Fruit fly (Drosophila melanogaster): ENCODE data around the gene alpha-Est4.

Gene alpha-Est4

dm6 chr3R:7506314-7506988 is 32.0 kb downstream of the alpha-Est4 start (continued):
- TF ChIP-seq CG7963 (GFP tag; IDR thresholded peaks at IDR 0.05; ENCODE audit: partially characterized antibody) = no peak
- peak; percentile 62 for TF ChIP-seq Atf-2 (GFP tag; optimal IDR thresholded peaks at IDR 0.05)
- TF ChIP-seq az2 (GFP tag; optimal IDR thresholded peaks at IDR 0.05) = peak; percentile 65
- peak; percentile 26 for TF ChIP-seq CG4328 (GFP tag; optimal IDR thresholded peaks at IDR 0.05)
- TF ChIP-seq cato (GFP tag; optimal IDR thresholded peaks at IDR 0.05; ENCODE audit: borderline replicate concordance) = peak; percentile 46
- peak; percentile 36 for TF ChIP-seq CG2116 (GFP tag; optimal IDR thresholded peaks at IDR 0.05)
- peak; percentile 79 for TF ChIP-seq CG7556 (GFP tag; optimal IDR thresholded peaks at IDR 0.05)
- TF ChIP-seq Jarid2 (GFP tag; optimal IDR thresholded peaks at IDR 0.05) = peak; percentile 40
- peak; percentile 36; the same call in 1 of the 2 replicates for TF ChIP-seq peb (GFP tag; IDR thresholded peaks at IDR 0.05)
- peak; percentile 79 for TF ChIP-seq Ptx1 (GFP tag; IDR thresholded peaks at IDR 0.05)
- TF ChIP-seq Side (GFP tag; optimal IDR thresholded peaks at IDR 0.05) = peak; percentile 88
- peak; percentile 81 for TF ChIP-seq CrebB (tag; optimal IDR thresholded peaks at IDR 0.05)
- no peak for TF ChIP-seq Dfd (GFP tag; optimal IDR thresholded peaks at IDR 0.05)
- TF ChIP-seq ab (GFP tag; optimal IDR thresholded peaks at IDR 0.05) = peak; percentile 78
- no peak; the same call in 1 of the 3 replicates for TF ChIP-seq ase (GFP tag; IDR thresholded peaks at IDR 0.05)
- peak; percentile 83 for TF ChIP-seq crc (GFP tag; optimal IDR thresholded peaks at IDR 0.05)
- peak; percentile 90 for TF ChIP-seq dysf (GFP tag; IDR thresholded peaks at IDR 0.05)
- TF ChIP-seq CG9932 (GFP tag; IDR thresholded peaks at IDR 0.05) = peak; percentile 92
- TF ChIP-seq D19A (tag; optimal IDR thresholded peaks at IDR 0.05) = no peak
- no peak for TF ChIP-seq CG15479 (GFP tag; optimal IDR thresholded peaks at IDR 0.05)
- peak; percentile 83 for TF ChIP-seq CG9609 (GFP tag; optimal IDR thresholded peaks at IDR 0.05)
- peak; percentile 49 for TF ChIP-seq sisA (GFP tag; IDR thresholded peaks at IDR 0.05)
- no peak for TF ChIP-seq CG6254 (GFP tag; optimal IDR thresholded peaks at IDR 0.05)
- peak; percentile 85 for TF ChIP-seq CG6175 (GFP tag; IDR thresholded peaks at IDR 0.05)
- TF ChIP-seq Tbp (GFP tag; optimal IDR thresholded peaks at IDR 0.05) = no peak
- TF ChIP-seq rib (GFP tag; IDR thresholded peaks at IDR 0.05) = peak; percentile 91
- TF ChIP-seq Sin3A (optimal IDR thresholded peaks at IDR 0.05) = no peak
- peak; percentile 82 for TF ChIP-seq CG9817 (tag; optimal IDR thresholded peaks at IDR 0.05)
- TF ChIP-seq CG18764 (GFP tag; optimal IDR thresholded peaks at IDR 0.05) = peak; percentile 16
- peak; percentile 30; the same call in 1 of the 2 replicates for TF ChIP-seq Dref (GFP tag; IDR thresholded peaks at IDR 0.05)
- peak; percentile 83 for TF ChIP-seq CG31224 (GFP tag; IDR thresholded peaks at IDR 0.05)
- no peak for TF ChIP-seq Scr (GFP tag; IDR thresholded peaks at IDR 0.05; ENCODE audit: partially characterized antibody)
- TF ChIP-seq CG7357 (GFP tag; IDR thresholded peaks at IDR 0.05) = peak; percentile 70; the same call in 2 of the 3 replicates
- TF ChIP-seq inv (GFP tag; IDR thresholded peaks at IDR 0.05; ENCODE audit: partially characterized antibody) = no peak
- no peak for TF ChIP-seq CG9797 (GFP tag; optimal IDR thresholded peaks at IDR 0.05)
- TF ChIP-seq Neu2 (GFP tag; optimal IDR thresholded peaks at IDR 0.05; ENCODE audit: borderline replicate concordance) = no peak
- 0 out of 2 replicates have a peak, but pooled peaks have one; percentile 21 for TF ChIP-seq CkIIα-i1 (GFP tag; IDR thresholded peaks at IDR 0.05)
- peak; percentile 79 for TF ChIP-seq CG11504 (tag; optimal IDR thresholded peaks at IDR 0.05)
- no peak for TF ChIP-seq zen2 (GFP tag; IDR thresholded peaks at IDR 0.05; ENCODE audit: partially characterized antibody)
- TF ChIP-seq CG11696 (GFP tag; IDR thresholded peaks at IDR 0.05) = peak; percentile 57; the same call in 1 of the 2 replicates
- TF ChIP-seq Hr78 (GFP tag; optimal IDR thresholded peaks at IDR 0.05) = no peak
- TF ChIP-seq CG1832 (GFP tag; optimal IDR thresholded peaks at IDR 0.05) = no peak
- TF ChIP-seq CG16863 (GFP tag; optimal IDR thresholded peaks at IDR 0.05) = peak; percentile 42
- TF ChIP-seq da (GFP tag; optimal IDR thresholded peaks at IDR 0.05) = no peak
- TF ChIP-seq CG17328 (GFP tag; IDR thresholded peaks at IDR 0.05) = peak; percentile 69; the same call in 1 of the 2 replicates
- peak; percentile 11 for TF ChIP-seq Six4 (GFP tag; optimal IDR thresholded peaks at IDR 0.05)
- TF ChIP-seq CG1602 (GFP tag; optimal IDR thresholded peaks at IDR 0.05) = peak; percentile 66
- TF ChIP-seq vfl (GFP tag; optimal IDR thresholded peaks at IDR 0.05) = peak; percentile 86
- peak; percentile 87 for TF ChIP-seq CG16779 (GFP tag; IDR thresholded peaks at IDR 0.05)
- TF ChIP-seq CG5953 (GFP tag; IDR thresholded peaks at IDR 0.05) = no peak

Measured in whole organism, embryonic.